Fruit fly (Drosophila melanogaster) whole organism, embryonic: ENCODE results near the gene LysRS.
A peak's percentile ranks its signal among the peaks of the same experiment; 100 is the strongest.

ENCODE experiments used
- Blimp-1 ChIP-seq: fragments of 200-800 bp; sonication (Bioruptor generic); optimal IDR thresholded peaks from 3 replicates; lab custom pipeline; 2018; ENCODE audit warnings: missing biosample characterization, missing genetic modification characterization, mild to moderate bottlenecking, moderate library complexity, missing genetic modification reagents
- CG10431 ChIP-seq: fragments of 200-800 bp; sonication (Bioruptor generic); optimal IDR thresholded peaks from 3 replicates; lab custom pipeline; 2018; ENCODE audit warnings: missing biosample characterization, mild to moderate bottlenecking, missing genetic modification characterization
- CG10979 ChIP-seq: fragments of 200-800 bp; sonication (Bioruptor generic); optimal IDR thresholded peaks from 2 replicates; lab custom pipeline; 2018; ENCODE audit warnings: missing biosample characterization, mild to moderate bottlenecking, missing genetic modification characterization, moderate library complexity
- CG11247 ChIP-seq: fragments of 200-800 bp; sonication (Bioruptor generic); IDR thresholded peaks from 2 replicates; pipeline ENCODE4 v1.3.6; 2022; ENCODE audit warnings: missing biosample characterization, missing genetic modification characterization
- CG12104 ChIP-seq: fragments of 200-800 bp; sonication (Bioruptor generic); optimal IDR thresholded peaks from 3 replicates; lab custom pipeline; 2016; ENCODE audit warnings: missing biosample characterization, missing genetic modification characterization
- CG14050 ChIP-seq: fragments of 200-800 bp; sonication (Bioruptor generic); IDR thresholded peaks from 3 replicates; pipeline ENCODE4 v1.3.6; 2022; ENCODE audit warnings: missing biosample characterization, missing genetic modification characterization
- CG17328 ChIP-seq: fragments of 200-800 bp; sonication (Bioruptor generic); IDR thresholded peaks from 2 replicates; pipeline ENCODE4 v1.3.6; 2022; ENCODE audit warnings: missing biosample characterization, missing genetic modification characterization
- CG17359 ChIP-seq: fragments of 200-800 bp; sonication (Bioruptor generic); optimal IDR thresholded peaks from 3 replicates; lab custom pipeline; 2018; ENCODE audit warnings: missing biosample characterization, mild to moderate bottlenecking, missing genetic modification characterization, moderate library complexity
- CG17612 ChIP-seq: fragments of 200-800 bp; sonication (Bioruptor generic); IDR thresholded peaks from 2 replicates; pipeline ENCODE4 v1.3.6; 2022; ENCODE audit warnings: missing biosample characterization, missing genetic modification characterization
- CG18764 ChIP-seq: fragments of 200-800 bp; sonication (Bioruptor generic); optimal IDR thresholded peaks from 3 replicates; lab custom pipeline; 2016; ENCODE audit warnings: missing biosample characterization, missing genetic modification characterization
- CG32767 ChIP-seq: fragments of 200-800 bp; sonication (Bioruptor generic); IDR thresholded peaks from 2 replicates; pipeline ENCODE4 v1.3.6; 2022; ENCODE audit warnings: missing biosample characterization, missing genetic modification characterization
- CG33557 ChIP-seq: fragments of 200-800 bp; sonication (Bioruptor generic); optimal IDR thresholded peaks from 2 replicates; lab custom pipeline; 2019; ENCODE audit warnings: missing biosample characterization, mild to moderate bottlenecking, missing genetic modification characterization, moderate library complexity
- CG3407 ChIP-seq: fragments of 200-800 bp; sonication (Bioruptor generic); optimal IDR thresholded peaks from 2 replicates; lab custom pipeline; 2018; ENCODE audit warnings: missing biosample characterization, mild to moderate bottlenecking, missing genetic modification characterization
- CG4854 ChIP-seq: fragments of 200-800 bp; sonication (Bioruptor generic); optimal IDR thresholded peaks from 2 replicates; lab custom pipeline; 2016; ENCODE audit warnings: missing biosample characterization, missing genetic modification characterization, inconsistent platforms
- CG7786 ChIP-seq: fragments of 200-800 bp; sonication (Bioruptor generic); optimal IDR thresholded peaks from 2 replicates; lab custom pipeline; 2016; ENCODE audit warnings: missing biosample characterization, missing genetic modification characterization
- CG7928 ChIP-seq: fragments of 200-800 bp; sonication (Bioruptor generic); optimal IDR thresholded peaks from 2 replicates; lab custom pipeline; 2017; ENCODE audit warnings: missing biosample characterization, mild to moderate bottlenecking, missing genetic modification characterization
- CG8478 ChIP-seq: fragments of >200 bp; optimal IDR thresholded peaks from 2 replicates; lab custom pipeline; 2018
- CG8944 ChIP-seq: fragments of 200-800 bp; sonication (Bioruptor generic); optimal IDR thresholded peaks from 3 replicates; lab custom pipeline; 2016; ENCODE audit warnings: missing biosample characterization, missing genetic modification characterization
- CG9437 ChIP-seq: fragments of 200-800 bp; sonication (Bioruptor generic); optimal IDR thresholded peaks from 2 replicates; lab custom pipeline; 2018; ENCODE audit warnings: missing biosample characterization, mild to moderate bottlenecking, missing genetic modification characterization
- CTCF ChIP-seq: fragments of 200-800 bp; sonication (Bioruptor generic); optimal IDR thresholded peaks from 2 replicates; lab custom pipeline; 2017; ENCODE audit warnings: missing biosample characterization, mild to moderate bottlenecking, missing genetic modification characterization, moderate library complexity
- Chrac-16 ChIP-seq: fragments of 200-800 bp; sonication (Bioruptor generic); optimal IDR thresholded peaks from 3 replicates; lab custom pipeline; 2016; ENCODE audit warnings: missing biosample characterization, missing genetic modification characterization
- Dp ChIP-seq: fragments of 200-800 bp; sonication (Bioruptor generic); optimal IDR thresholded peaks from 2 replicates; lab custom pipeline; 2018; ENCODE audit warnings: missing biosample characterization, mild to moderate bottlenecking, missing genetic modification characterization, moderate library complexity
- Dref ChIP-seq: fragments of 200-800 bp; sonication (Bioruptor generic); IDR thresholded peaks from 2 replicates; pipeline ENCODE4 v1.3.6; 2022; ENCODE audit warnings: missing biosample characterization, missing genetic modification characterization
- E2f2 ChIP-seq: fragments of 200-800 bp; sonication (Bioruptor generic); IDR thresholded peaks from 2 replicates; pipeline ENCODE4 v1.3.6; 2022; ENCODE audit warnings: missing biosample characterization, missing genetic modification characterization
- GATAe ChIP-seq: fragments of 200-800 bp; sonication (Bioruptor generic); conservative IDR thresholded peaks from 2 replicates; pipeline ENCODE4 v1.3.6; 2022; ENCODE audit warnings: missing biosample characterization, missing genetic modification characterization
- Hr78 ChIP-seq, 2 experiments: fragments of 200-800 bp in 1 of 2; fragments of >200 bp in 1 of 2; sonication (Bioruptor generic) in 1 of 2; optimal IDR thresholded peaks; 2 replicates each; lab custom pipeline; 2017 to 2019; ENCODE audit warnings: missing biosample characterization in 2 of 2, missing genetic modification characterization in 2 of 2, mild to moderate bottlenecking in 1 of 2, moderate library complexity in 1 of 2
- MBD-R2 ChIP-seq: fragments of 200-800 bp; sonication (Bioruptor generic); IDR thresholded peaks from 2 replicates; pipeline ENCODE4 v1.3.6; 2022; ENCODE audit warnings: missing biosample characterization, missing genetic modification characterization
- Meics ChIP-seq: fragments of 200-800 bp; sonication (Bioruptor generic); optimal IDR thresholded peaks from 2 replicates; lab custom pipeline; 2017; ENCODE audit warnings: missing biosample characterization, mild to moderate bottlenecking, missing genetic modification characterization
- Oli ChIP-seq: fragments of 200-800 bp; sonication (Bioruptor generic); optimal IDR thresholded peaks from 2 replicates; lab custom pipeline; 2018; ENCODE audit warnings: missing biosample characterization, mild to moderate bottlenecking, missing genetic modification characterization, moderate library complexity
- Scr ChIP-seq: fragments of 200-800 bp; sonication (Bioruptor generic); IDR thresholded peaks from 2 replicates; pipeline ENCODE4 v1.3.6; 2022; ENCODE audit warnings: missing biosample characterization, missing genetic modification characterization; ENCODE audit not compliant: partially characterized antibody
- Sry-δ ChIP-seq: fragments of 200-800 bp; sonication (Bioruptor generic); optimal IDR thresholded peaks from 2 replicates; lab custom pipeline; 2016; ENCODE audit warnings: missing biosample characterization, missing genetic modification characterization
- Vsx1 ChIP-seq: fragments of 200-800 bp; sonication (Bioruptor generic); optimal IDR thresholded peaks from 2 replicates; lab custom pipeline; 2017; ENCODE audit warnings: missing biosample characterization, mild to moderate bottlenecking, missing genetic modification characterization, missing genetic modification reagents
- ash1 ChIP-seq: fragments of 200-800 bp; sonication (Bioruptor generic); optimal IDR thresholded peaks from 2 replicates; lab custom pipeline; 2018; ENCODE audit warnings: missing biosample characterization, mild to moderate bottlenecking, missing genetic modification characterization
- bbx ChIP-seq: fragments of 200-800 bp; sonication (Bioruptor generic); IDR thresholded peaks from 2 replicates; pipeline ENCODE4 v1.3.6; 2022; ENCODE audit warnings: missing biosample characterization, missing genetic modification characterization; ENCODE audit not compliant: partially characterized antibody
- cas ChIP-seq: fragments of 200-800 bp; sonication (Bioruptor generic); IDR thresholded peaks from 2 replicates; pipeline ENCODE4 v1.3.6; 2022; ENCODE audit warnings: missing biosample characterization, missing genetic modification characterization
- chif ChIP-seq, 2 experiments: fragments of 200-800 bp; sonication (Bioruptor generic); optimal IDR thresholded peaks; 3 replicates each; lab custom pipeline; 2016; ENCODE audit warnings: missing biosample characterization in 2 of 2, missing genetic modification characterization in 2 of 2
- cwo ChIP-seq: fragments of 200-800 bp; sonication (Bioruptor generic); optimal IDR thresholded peaks from 3 replicates; lab custom pipeline; 2017; ENCODE audit warnings: missing biosample characterization, missing genetic modification characterization, mild to moderate bottlenecking, moderate library complexity, missing genetic modification reagents
- dati ChIP-seq: fragments of 200-800 bp; sonication (Bioruptor generic); IDR thresholded peaks from 2 replicates; pipeline ENCODE4 v1.3.6; 2022; ENCODE audit warnings: missing biosample characterization, missing genetic modification characterization
- disco-r ChIP-seq: fragments of 200-800 bp; sonication (Bioruptor generic); optimal IDR thresholded peaks from 2 replicates; lab custom pipeline; 2016; ENCODE audit warnings: missing biosample characterization, missing genetic modification characterization
- dmrt11E ChIP-seq: fragments of 200-800 bp; sonication (Bioruptor generic); optimal IDR thresholded peaks from 3 replicates; lab custom pipeline; 2018; ENCODE audit warnings: missing biosample characterization, mild to moderate bottlenecking, missing genetic modification characterization, moderate library complexity
- emc ChIP-seq: fragments of 200-800 bp; sonication (Bioruptor generic); optimal IDR thresholded peaks from 2 replicates; lab custom pipeline; 2016; ENCODE audit warnings: missing biosample characterization, missing genetic modification characterization
- fd3F ChIP-seq: fragments of 200-800 bp; sonication (Bioruptor generic); optimal IDR thresholded peaks from 2 replicates; lab custom pipeline; 2018; ENCODE audit warnings: missing biosample characterization, mild to moderate bottlenecking, missing genetic modification characterization, moderate library complexity
- hb ChIP-seq: fragments of 200-800 bp; sonication (Bioruptor generic); IDR thresholded peaks from 3 replicates; pipeline ENCODE4 v1.3.6; 2022; ENCODE audit warnings: missing biosample characterization, missing genetic modification characterization; ENCODE audit not compliant: partially characterized antibody
- hbn ChIP-seq: fragments of 200-800 bp; sonication (Bioruptor generic); IDR thresholded peaks from 2 replicates; pipeline ENCODE4 v1.3.6; 2022; ENCODE audit warnings: missing biosample characterization, missing genetic modification characterization; ENCODE audit not compliant: partially characterized antibody
- insv ChIP-seq, 2 experiments: fragments of 200-800 bp; sonication (Bioruptor generic); optimal IDR thresholded peaks; 3 replicates each; lab custom pipeline; 2016 to 2018; ENCODE audit warnings: missing biosample characterization in 2 of 2, missing genetic modification characterization in 2 of 2
- jigr1 ChIP-seq: fragments of 200-800 bp; sonication (Bioruptor generic); IDR thresholded peaks from 3 replicates; pipeline ENCODE4 v1.3.6; 2022; ENCODE audit warnings: missing biosample characterization, missing genetic modification characterization
- mam ChIP-seq: fragments of 200-800 bp; sonication (Bioruptor generic); optimal IDR thresholded peaks from 3 replicates; lab custom pipeline; 2016; ENCODE audit warnings: missing biosample characterization, missing genetic modification characterization
- ranshi ChIP-seq: fragments of 200-800 bp; sonication (Bioruptor generic); IDR thresholded peaks from 2 replicates; pipeline ENCODE4 v1.3.6; 2022; ENCODE audit warnings: missing biosample characterization, missing genetic modification characterization
- sens-2 ChIP-seq: fragments of 200-800 bp; sonication (Bioruptor generic); IDR thresholded peaks from 2 replicates; pipeline ENCODE4 v1.3.6; 2022; ENCODE audit warnings: missing biosample characterization, missing genetic modification characterization
- slbo ChIP-seq: fragments of 200-800 bp; sonication (Bioruptor generic); IDR thresholded peaks from 2 replicates; pipeline ENCODE4 v1.3.6; 2022; ENCODE audit warnings: missing biosample characterization, missing genetic modification characterization
- tin ChIP-seq: fragments of 200-800 bp; sonication (Bioruptor generic); optimal IDR thresholded peaks from 3 replicates; lab custom pipeline; 2016; ENCODE audit warnings: missing biosample characterization, missing genetic modification characterization
- ttk ChIP-seq: fragments of 200-800 bp; sonication (Bioruptor generic); IDR thresholded peaks from 2 replicates; pipeline ENCODE4 v2.1.2; 2022; ENCODE audit warnings: missing biosample characterization, missing genetic modification characterization
- yki ChIP-seq: fragments of >200 bp; optimal IDR thresholded peaks from 3 replicates; lab custom pipeline; 2018

The LysRS gene

dm6 chrX:9650048-9650447 lies 41.4 kb upstream of the LysRS start (continued):
- TF ChIP-seq jigr1 (GFP tag; lab: Robert Waterston, UW), result no peak
- peak; percentile 77 for TF ChIP-seq CG17328 (GFP tag; lab: Robert Waterston, UW)
- no peak for TF ChIP-seq cas (GFP tag; lab: Robert Waterston, UW)
- TF ChIP-seq slbo (GFP tag; lab: Robert Waterston, UW), result no peak; the same call in 1 of the 2 replicates
- no peak for TF ChIP-seq CG9437
- no peak for TF ChIP-seq hbn (GFP tag; lab: Robert Waterston, UW)
- peak; percentile 54 for TF ChIP-seq Blimp-1 (GFP tag; lab: Kevin White, UChicago)
- no peak for TF ChIP-seq CTCF (GFP tag; lab: Kevin White, UChicago)
- TF ChIP-seq CG3407, result peak; percentile 39
- no peak for TF ChIP-seq CG14050 (GFP tag; lab: Robert Waterston, UW)
- peak; percentile 49 for TF ChIP-seq CG17359 (tag; lab: Kevin White, UChicago)
- TF ChIP-seq GATAe, result no peak
- TF ChIP-seq CG7786 (GFP tag; lab: Kevin White, UChicago), result no peak
- TF ChIP-seq dati (GFP tag; lab: Robert Waterston, UW), result no peak
- peak; percentile 2 to 68 for TF ChIP-seq chif (GFP tag; optimal IDR thresholded peaks at IDR 0.05; lab: Kevin White, UChicago)
- TF ChIP-seq emc (GFP tag; lab: Kevin White, UChicago), result no peak
- TF ChIP-seq CG8944 (GFP tag; lab: Kevin White, UChicago), result peak; percentile 48
- TF ChIP-seq tin (GFP tag; lab: Kevin White, UChicago), result peak; percentile 47
- no peak for TF ChIP-seq hb (GFP tag; lab: Robert Waterston, UW)
- no peak for TF ChIP-seq Vsx1 (GFP tag; lab: Kevin White, UChicago)
- TF ChIP-seq dmrt11E (tag; lab: Kevin White, UChicago), result peak; percentile 83
- TF ChIP-seq Meics, result no peak
- no peak for TF ChIP-seq Dp (GFP tag; lab: Kevin White, UChicago)
- no peak for TF ChIP-seq insv (GFP tag; optimal IDR thresholded peaks at IDR 0.05; lab: Kevin White, UChicago)
- peak; percentile 48; the same call in 1 of the 2 replicates for TF ChIP-seq ranshi
- TF ChIP-seq Sry-δ, result no peak
- TF ChIP-seq yki (lab: Kevin White, UChicago), result no peak
- no peak for TF ChIP-seq CG12104 (GFP tag; lab: Kevin White, UChicago)
- TF ChIP-seq CG7928 (GFP tag; lab: Kevin White, UChicago), result no peak
- peak; percentile 47 for TF ChIP-seq CG33557 (GFP tag; lab: Kevin White, UChicago)
- TF ChIP-seq MBD-R2 (GFP tag; lab: Robert Waterston, UW), result no peak
- TF ChIP-seq bbx, result no peak
- peak; percentile 30 for TF ChIP-seq CG18764
- TF ChIP-seq Hr78 (GFP tag; optimal IDR thresholded peaks at IDR 0.05; lab: Kevin White, UChicago), result no peak
- TF ChIP-seq Dref (GFP tag; lab: Robert Waterston, UW), result no peak
- no peak for TF ChIP-seq disco-r
- peak; percentile 53 for TF ChIP-seq Oli (tag; lab: Kevin White, UChicago)
- TF ChIP-seq CG17612, result no peak
- no peak for TF ChIP-seq mam (GFP tag; lab: Kevin White, UChicago)
- no peak for TF ChIP-seq CG11247 (GFP tag; lab: Robert Waterston, UW)
- no peak for TF ChIP-seq CG10431 (GFP tag; lab: Kevin White, UChicago)
- TF ChIP-seq CG10979, result peak; percentile 71
- peak; percentile 40 for TF ChIP-seq Chrac-16 (GFP tag; lab: Kevin White, UChicago)
- no peak for TF ChIP-seq CG8478 (lab: Kevin White, UChicago)
- TF ChIP-seq CG4854 (GFP tag; lab: Kevin White, UChicago), result no peak
- TF ChIP-seq Scr, result no peak
- TF ChIP-seq cwo, result no peak
- TF ChIP-seq fd3F (GFP tag; lab: Kevin White, UChicago), result no peak
- no peak for TF ChIP-seq E2f2 (GFP tag; lab: Robert Waterston, UW)
- TF ChIP-seq ttk, result no peak
- TF ChIP-seq CG32767, result no peak
- no peak for TF ChIP-seq sens-2
- no peak for TF ChIP-seq ash1 (GFP tag; lab: Kevin White, UChicago)
